Worm (Caenorhabditis elegans) whole organism, L4 larva: Measurements from ENCODE around the gene Y54G2A.48.
"Not testable (repeated sequence)": the region's sequence is repeated elsewhere in the genome, so short reads cannot be mapped to it uniquely, and the experiment has no call there.

Experiments
- F10B5.3 ChIP-seq: sonication (generic microtip); optimal IDR thresholded peaks from 2 replicates; lab custom pipeline; 2016; ENCODE audit warnings: mild to moderate bottlenecking, missing genetic modification characterization, missing compliant biosample characterization
- F44E2.7 ChIP-seq: fragments of 200-800 bp; sonication (Bioruptor generic); IDR thresholded peaks from 2 replicates; pipeline ENCODE4 v2.1.2; 2022; ENCODE audit warnings: missing genetic modification characterization, missing compliant biosample characterization
- F49E8.2 ChIP-seq: sonication (generic microtip); optimal IDR thresholded peaks from 2 replicates; lab custom pipeline; 2016; ENCODE audit warnings: missing compliant biosample characterization, mild to moderate bottlenecking, missing genetic modification characterization, borderline replicate concordance
- Y5F2A.4 ChIP-seq: fragments of 200-800 bp; sonication (Bioruptor generic); optimal IDR thresholded peaks from 2 replicates; lab custom pipeline; 2018; ENCODE audit warnings: mild to moderate bottlenecking, missing genetic modification characterization, missing compliant biosample characterization
- aly-2 ChIP-seq: sonication (generic microtip); optimal IDR thresholded peaks from 2 replicates; lab custom pipeline; 2018; ENCODE audit warnings: missing biosample characterization, missing genetic modification characterization
- ama-1 ChIP-seq: fragments of 150-350 bp; optimal IDR thresholded peaks from 2 replicates; lab custom pipeline; 2014; ENCODE audit warnings: inconsistent platforms, mixed read lengths
- arid-1 ChIP-seq: fragments of 200-800 bp; sonication (Bioruptor generic); conservative IDR thresholded peaks from 2 replicates; pipeline ENCODE4 v1.3.6; 2022; ENCODE audit warnings: missing genetic modification reagents, missing genetic modification characterization, missing compliant biosample characterization
- ceh-20 ChIP-seq: fragments of 200-800 bp; sonication (Bioruptor generic); IDR thresholded peaks from 2 replicates; pipeline ENCODE4 v1.3.6; 2022; ENCODE audit warnings: missing genetic modification reagents, missing genetic modification characterization, missing compliant biosample characterization
- ceh-28 ChIP-seq: fragments of 150-350 bp; optimal IDR thresholded peaks from 2 replicates; lab custom pipeline; 2014; ENCODE audit warnings: missing biosample characterization, missing genetic modification reagents, missing genetic modification characterization
- ces-1 ChIP-seq: fragments of 150-350 bp; sonication (generic microtip); optimal IDR thresholded peaks from 4 replicates; lab custom pipeline; 2014; ENCODE audit warnings: missing biosample characterization, missing genetic modification reagents, missing genetic modification characterization
- daf-12 ChIP-seq: fragments of 150-350 bp; optimal IDR thresholded peaks from 2 replicates; lab custom pipeline; 2014; ENCODE audit warnings: missing biosample characterization, missing genetic modification reagents, missing genetic modification characterization
- daf-19 ChIP-seq: fragments of 200-800 bp; sonication (Bioruptor generic); conservative IDR thresholded peaks from 2 replicates; pipeline ENCODE4 v1.3.6; 2022; ENCODE audit warnings: missing genetic modification characterization, missing compliant biosample characterization
- daf-8 ChIP-seq: fragments of 200-800 bp; sonication (Bioruptor generic); IDR thresholded peaks from 2 replicates; pipeline ENCODE4 v1.3.6; 2022; ENCODE audit warnings: missing genetic modification characterization, missing compliant biosample characterization
- dmd-6 ChIP-seq: fragments of 200-800 bp; sonication (Bioruptor generic); IDR thresholded peaks from 2 replicates; pipeline ENCODE4 v1.3.6; 2022; ENCODE audit warnings: missing genetic modification reagents, missing genetic modification characterization, missing compliant biosample characterization
- dmd-8 ChIP-seq: fragments of 200-800 bp; sonication (Bioruptor generic); IDR thresholded peaks from 2 replicates; pipeline ENCODE4 v1.3.6; 2022; ENCODE audit warnings: missing genetic modification characterization, missing compliant biosample characterization
- dpl-1 ChIP-seq: fragments of 150-350 bp; optimal IDR thresholded peaks from 2 replicates; lab custom pipeline; 2014; ENCODE audit warnings: missing biosample characterization, missing genetic modification reagents, missing genetic modification characterization
- dve-1 ChIP-seq: sonication (generic microtip); optimal IDR thresholded peaks from 2 replicates; lab custom pipeline; 2017; ENCODE audit warnings: antibody characterized with exemption, mild to moderate bottlenecking, missing genetic modification characterization, missing compliant biosample characterization; ENCODE audit not compliant: insufficient read depth
- egl-27 ChIP-seq: sonication (generic microtip); optimal IDR thresholded peaks from 3 replicates; lab custom pipeline; 2017; ENCODE audit warnings: missing biosample characterization, missing genetic modification reagents, missing genetic modification characterization
- egl-43 ChIP-seq: fragments of 200-800 bp; sonication (Bioruptor generic); IDR thresholded peaks from 2 replicates; pipeline ENCODE4 v1.3.6; 2022; ENCODE audit warnings: missing genetic modification reagents, missing genetic modification characterization, missing compliant biosample characterization
- gei-8 ChIP-seq: fragments of 200-800 bp; sonication (Bioruptor generic); optimal IDR thresholded peaks from 2 replicates; lab custom pipeline; 2018; ENCODE audit warnings: mild to moderate bottlenecking, missing genetic modification characterization, missing compliant biosample characterization
- hlh-30 ChIP-seq: sonication (generic microtip); optimal IDR thresholded peaks from 2 replicates; lab custom pipeline; 2017; ENCODE audit warnings: antibody characterized with exemption, mild to moderate bottlenecking, missing genetic modification characterization, missing compliant biosample characterization; ENCODE audit not compliant: insufficient read depth
- hmg-1.1 ChIP-seq: fragments of 200-800 bp; sonication (Bioruptor generic); IDR thresholded peaks from 2 replicates; pipeline ENCODE4 v1.3.6; 2022; ENCODE audit warnings: missing genetic modification reagents, missing genetic modification characterization, missing compliant biosample characterization
- lim-7 ChIP-seq: fragments of 200-800 bp; sonication (Bioruptor generic); IDR thresholded peaks from 2 replicates; pipeline ENCODE4 v1.3.6; 2022; ENCODE audit warnings: missing genetic modification characterization, missing compliant biosample characterization
- lin-29 ChIP-seq: fragments of 200-800 bp; sonication (Bioruptor generic); IDR thresholded peaks from 2 replicates; pipeline ENCODE4 v1.3.6; 2022; ENCODE audit warnings: missing genetic modification reagents, missing genetic modification characterization, missing compliant biosample characterization
- lir-3 ChIP-seq: sonication (generic microtip); optimal IDR thresholded peaks from 2 replicates; lab custom pipeline; 2016; ENCODE audit warnings: mild to moderate bottlenecking, missing genetic modification characterization, missing compliant biosample characterization
- lsy-2 ChIP-seq, 2 experiments: fragments of 150-350 bp in 1 of 2; sonication (generic microtip) in 1 of 2; optimal IDR thresholded peaks; 2 replicates each; lab custom pipeline; 2014 to 2017; ENCODE audit warnings: missing biosample characterization in 2 of 2, missing genetic modification characterization in 2 of 2
- madf-5 ChIP-seq, 2 experiments: fragments of 200-800 bp; sonication (Bioruptor generic); IDR thresholded peaks; 2 replicates each; pipeline ENCODE4 v1.3.6; 2022; ENCODE audit warnings: missing compliant biosample characterization in 2 of 2, missing genetic modification characterization in 2 of 2
- madf-9 ChIP-seq: fragments of 200-800 bp; sonication (Bioruptor generic); conservative IDR thresholded peaks from 2 replicates; pipeline ENCODE4 v1.3.6; 2022; ENCODE audit warnings: missing genetic modification reagents, missing genetic modification characterization, missing compliant biosample characterization
- mep-1 ChIP-seq: fragments of 150-350 bp; sonication (generic microtip); optimal IDR thresholded peaks from 3 replicates; lab custom pipeline; 2014; ENCODE audit warnings: missing biosample characterization, missing genetic modification characterization
- mes-2 ChIP-seq: sonication (generic microtip); optimal IDR thresholded peaks from 2 replicates; lab custom pipeline; 2016; ENCODE audit warnings: missing genotype, mild to moderate bottlenecking, missing genetic modification characterization, missing compliant biosample characterization; ENCODE audit not compliant: poor library complexity, severe bottlenecking
- nhr-102 ChIP-seq: sonication (generic microtip); optimal IDR thresholded peaks from 2 replicates; lab custom pipeline; 2016; ENCODE audit warnings: mild to moderate bottlenecking, missing genetic modification characterization, moderate library complexity, missing compliant biosample characterization
- nhr-11 ChIP-seq: fragments of 150-350 bp; optimal IDR thresholded peaks from 2 replicates; lab custom pipeline; 2014; ENCODE audit warnings: missing biosample characterization, missing genetic modification characterization
- nhr-237 ChIP-seq: sonication (generic microtip); optimal IDR thresholded peaks from 2 replicates; lab custom pipeline; 2017; ENCODE audit warnings: missing biosample characterization, missing genetic modification characterization
- nhr-28 ChIP-seq: fragments of 150-350 bp; optimal IDR thresholded peaks from 2 replicates; lab custom pipeline; 2014; ENCODE audit warnings: missing biosample characterization, missing genetic modification characterization
- nhr-41 ChIP-seq: fragments of 200-800 bp; sonication (Bioruptor generic); IDR thresholded peaks from 2 replicates; pipeline ENCODE4 v1.3.6; 2022; ENCODE audit warnings: missing genetic modification reagents, missing genetic modification characterization, missing compliant biosample characterization
- php-3 ChIP-seq: fragments of 200-800 bp; sonication (Bioruptor generic); IDR thresholded peaks from 2 replicates; pipeline ENCODE4 v1.3.6; 2022; ENCODE audit warnings: missing genetic modification reagents, missing genetic modification characterization, missing compliant biosample characterization
- rbr-2 ChIP-seq: sonication (generic microtip); optimal IDR thresholded peaks from 2 replicates; lab custom pipeline; 2016; ENCODE audit warnings: missing genotype, missing genetic modification characterization, missing compliant biosample characterization
- sdz-12 ChIP-seq: fragments of 200-800 bp; sonication (Bioruptor generic); optimal IDR thresholded peaks from 2 replicates; lab custom pipeline; 2018; ENCODE audit warnings: mild to moderate bottlenecking, missing genetic modification characterization, missing compliant biosample characterization
- snpc-1.2 ChIP-seq: fragments of 200-800 bp; sonication (Bioruptor generic); IDR thresholded peaks from 2 replicates; pipeline ENCODE4 v1.3.6; 2022; ENCODE audit warnings: missing genetic modification reagents, missing genetic modification characterization, missing compliant biosample characterization
- spr-1 ChIP-seq: sonication (generic microtip); optimal IDR thresholded peaks from 2 replicates; lab custom pipeline; 2016; ENCODE audit warnings: mild to moderate bottlenecking, missing genetic modification characterization, missing compliant biosample characterization
- tag-97 ChIP-seq: fragments of 200-800 bp; sonication (Bioruptor generic); IDR thresholded peaks from 2 replicates; pipeline ENCODE4 v1.3.6; 2022; ENCODE audit warnings: missing genetic modification characterization, missing compliant biosample characterization
- tra-1 ChIP-seq: fragments of 200-800 bp; sonication (Bioruptor generic); IDR thresholded peaks from 2 replicates; pipeline ENCODE4 v1.3.6; 2022; ENCODE audit warnings: missing genetic modification reagents, missing genetic modification characterization, missing compliant biosample characterization
- unc-130 ChIP-seq: sonication (generic microtip); optimal IDR thresholded peaks from 2 replicates; lab custom pipeline; 2016; ENCODE audit warnings: missing genetic modification reagents, missing genetic modification characterization, missing compliant biosample characterization
- vab-7 ChIP-seq: fragments of 200-800 bp; sonication (Bioruptor generic); IDR thresholded peaks from 2 replicates; pipeline ENCODE4 v1.3.6; 2022; ENCODE audit warnings: missing genetic modification reagents, missing genetic modification characterization, missing compliant biosample characterization
- zag-1 ChIP-seq: fragments of 150-350 bp; optimal IDR thresholded peaks from 2 replicates; lab custom pipeline; 2014; ENCODE audit warnings: missing biosample characterization, missing genetic modification characterization

Gene Y54G2A.48

ce11 chrIV:2802193-2802592, 30.3 kb downstream of the Y54G2A.48 start (continued):
- TF ChIP-seq aly-2 (tag; lab: Kevin White, UChicago) = peak; percentile 12
- peak; percentile 4 for TF ChIP-seq mep-1 (tag; lab: Kevin White, UChicago)
- TF ChIP-seq mes-2 (tag; lab: Kevin White, UChicago) = peak; percentile 54
- no peak for TF ChIP-seq dpl-1 (GFP tag; lab: Kevin White, UChicago)
- TF ChIP-seq lsy-2 (tag; optimal IDR thresholded peaks at IDR 0.05; lab: Kevin White, UChicago) = peak in 1 of 2 experiments; percentile 2
- no peak for TF ChIP-seq ces-1 (GFP tag; lab: Kevin White, UChicago)
- peak; percentile 28 for TF ChIP-seq spr-1 (tag; lab: Kevin White, UChicago)
- no peak for TF ChIP-seq ama-1
- TF ChIP-seq dmd-6 (GFP tag; lab: Robert Waterston, UW) = peak; percentile 28; the same call in 1 of the 2 replicates
- peak; percentile 51; the same call in 1 of the 2 replicates for TF ChIP-seq hmg-1.1 (GFP tag; lab: Robert Waterston, UW)
- TF ChIP-seq php-3 = 0 out of 2 replicates have a peak, but pooled peaks have one; percentile 7
- TF ChIP-seq egl-27 (tag; lab: Kevin White, UChicago) = no peak
- peak; percentile 13 for TF ChIP-seq dve-1 (tag; lab: Kevin White, UChicago)
- TF ChIP-seq egl-43 (GFP tag; lab: Robert Waterston, UW) = peak; percentile 91
- 0 out of 4 replicates have a peak, but pooled peaks of 1 of the 2 experiments have one; percentile 51 for TF ChIP-seq madf-5 (GFP tag; IDR thresholded peaks at IDR 0.05; lab: Robert Waterston, UW)
- no peak for TF ChIP-seq sdz-12 (GFP tag; lab: Kevin White, UChicago)
- no peak for TF ChIP-seq daf-8
- TF ChIP-seq tra-1 (GFP tag; lab: Robert Waterston, UW) = 0 out of 2 replicates have a peak, but pooled peaks have one; percentile 33
- TF ChIP-seq hlh-30 (tag; lab: Kevin White, UChicago) = peak; percentile 42
- 0 out of 2 replicates have a peak, but pooled peaks have one; percentile 23 for TF ChIP-seq F44E2.7
- peak; percentile 52; the same call in 1 of the 2 replicates for TF ChIP-seq snpc-1.2
- peak; percentile 48 for TF ChIP-seq Y5F2A.4 (GFP tag; lab: Kevin White, UChicago)
- TF ChIP-seq nhr-11 (tag; lab: Kevin White, UChicago) = no peak
- no peak for TF ChIP-seq tag-97
- TF ChIP-seq, all 104 proteins: peak for 34

DNA sequence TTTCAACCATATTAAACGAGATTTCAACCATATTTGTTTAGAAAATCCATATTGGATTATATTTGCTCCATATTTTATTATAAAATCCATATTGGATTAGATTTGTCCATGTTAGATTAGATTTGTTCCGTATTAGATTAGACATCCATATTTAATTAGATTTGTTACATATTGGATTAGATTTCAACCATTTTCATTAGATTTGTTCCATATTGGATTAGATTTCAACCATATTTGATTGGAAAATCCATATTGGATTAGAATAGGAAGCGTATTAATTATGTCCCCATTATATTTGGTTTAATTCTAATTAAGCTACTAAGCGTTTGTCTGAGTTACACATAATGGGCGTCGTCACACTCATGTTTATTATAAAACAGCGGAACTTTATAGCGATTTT, 30.9 kb downstream of the Y54G2A.48 start, which contains the start of gene Y54G2A.44:
TSS of gene Y54G2A.44 (plus strand) at position 301 of the 400 bp plus-strand sequence.
- not testable (repeated sequence) for TF ChIP-seq nhr-11, ceh-28, nhr-102 (tag; lab: Kevin White, UChicago)

ce11 chrIV:2801004-2801403, 31.5 kb downstream of the Y54G2A.48 start:
- TF ChIP-seq gei-8 (GFP tag; lab: Kevin White, UChicago) (peak; percentile 44), daf-12 (tag; lab: Kevin White, UChicago) (no peak), zag-1 (tag; lab: Kevin White, UChicago) (no peak), egl-27 (tag; lab: Kevin White, UChicago) (no peak), unc-130 (GFP tag; lab: Kevin White, UChicago) (no peak), dmd-8 (peak; percentile 75), snpc-1.2 (peak; percentile 55), hmg-1.1 (GFP tag; lab: Robert Waterston, UW) (peak; percentile 47; the same call in 1 of the 2 replicates), vab-7 (peak; percentile 85), F10B5.3 (tag; lab: Kevin White, UChicago) (no peak), daf-19 (GFP tag; lab: Robert Waterston, UW) (no peak), php-3 (0 out of 2 replicates have a peak, but pooled peaks have one; percentile 38), ceh-20 (peak; percentile 29; the same call in 1 of the 2 replicates), arid-1 (GFP tag; lab: Robert Waterston, UW) (peak; percentile 69), ces-1 (GFP tag; lab: Kevin White, UChicago) (no peak), hlh-30 (tag; lab: Kevin White, UChicago) (peak; percentile 81), F49E8.2 (tag; lab: Kevin White, UChicago) (peak; percentile 23), lim-7 (GFP tag; lab: Robert Waterston, UW) (peak; percentile 78), nhr-237 (tag; lab: Kevin White, UChicago) (no peak), tag-97 (no peak), nhr-41 (GFP tag; lab: Robert Waterston, UW) (peak; percentile 35; the same call in 1 of the 2 replicates), lir-3 (tag; lab: Kevin White, UChicago) (no peak), nhr-28 (tag; lab: Kevin White, UChicago) (no peak), lin-29 (GFP tag; lab: Robert Waterston, UW) (no peak), rbr-2 (tag; lab: Kevin White, UChicago) (no peak), madf-5 (GFP tag; IDR thresholded peaks at IDR 0.05; lab: Robert Waterston, UW) (peak in 1 of 2 experiments; percentile 46; a peak in 1 of 4 replicates), mep-1 (tag; lab: Kevin White, UChicago) (peak; percentile 55), madf-9 (GFP tag; lab: Robert Waterston, UW) (no peak; the same call in 1 of the 2 replicates)
